Fruit fly (Drosophila melanogaster) Kc167 (cell line): ENCODE measurements around the gene glob3.

Experiments
- h ChIP-seq: fragments of >200 bp; optimal IDR thresholded peaks from 3 replicates; lab custom pipeline; 2018; ENCODE audit warnings: missing external identifiers
- psq ChIP-seq: fragments of >200 bp; optimal IDR thresholded peaks from 2 replicates; lab custom pipeline; 2017; ENCODE audit warnings: missing external identifiers

DNA sequence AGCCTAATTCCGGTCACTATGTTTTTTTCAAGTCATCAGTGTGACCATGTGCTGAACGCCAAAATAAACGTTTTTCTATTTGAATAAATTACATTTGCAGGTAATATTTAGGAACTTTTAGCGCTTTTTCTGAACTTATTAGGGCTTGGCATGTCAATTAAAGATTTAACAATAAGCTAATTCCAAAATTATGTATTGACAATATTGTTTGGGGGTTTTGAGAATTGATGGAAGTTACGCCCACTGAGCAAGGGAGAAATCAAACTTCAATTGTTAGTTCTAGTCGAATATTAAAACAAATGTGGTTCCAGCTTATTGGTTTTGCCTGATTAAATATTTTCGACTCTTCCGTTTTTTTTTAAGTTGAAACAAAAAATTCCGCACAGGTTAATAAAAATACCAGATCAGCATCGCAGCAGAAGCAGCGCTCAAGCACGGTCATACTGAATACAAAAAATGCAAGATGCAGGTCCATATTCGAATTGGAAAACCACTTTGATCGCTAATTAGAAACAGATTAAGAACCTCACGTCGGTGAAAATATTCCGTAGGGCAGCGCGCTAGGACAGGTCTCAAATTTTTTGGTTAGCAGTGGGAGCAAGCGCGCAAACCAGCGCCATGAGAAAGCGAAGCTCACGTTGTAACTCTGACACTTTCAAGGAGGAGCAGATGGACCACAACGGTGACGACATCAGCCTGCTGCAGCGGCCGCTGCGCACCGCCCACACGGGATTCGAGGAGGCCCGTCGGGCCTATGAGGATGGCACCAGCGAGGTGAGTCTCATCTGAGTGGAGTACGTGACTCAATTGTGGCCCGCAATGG is 35.4 kb upstream of the glob3 start, which contains the start of the genes PSMG1 and CG10979:
- no peak for TF ChIP-seq psq (lab: Kevin White, UChicago)
- no peak for TF ChIP-seq h (lab: Kevin White, UChicago)
